Worm (Caenorhabditis elegans) whole organism, L2 larva: Measurements from ENCODE around the gene F33C8.4.

ENCODE experiments used
- ZK546.5 ChIP-seq: sonication (generic microtip); optimal IDR thresholded peaks from 2 replicates; lab custom pipeline; 2017; ENCODE audit warnings: missing biosample characterization, missing genetic modification characterization
- nhr-237 ChIP-seq: fragments of 150-350 bp; optimal IDR thresholded peaks from 2 replicates; lab custom pipeline; 2014; ENCODE audit warnings: missing biosample characterization, missing genetic modification characterization

DNA sequence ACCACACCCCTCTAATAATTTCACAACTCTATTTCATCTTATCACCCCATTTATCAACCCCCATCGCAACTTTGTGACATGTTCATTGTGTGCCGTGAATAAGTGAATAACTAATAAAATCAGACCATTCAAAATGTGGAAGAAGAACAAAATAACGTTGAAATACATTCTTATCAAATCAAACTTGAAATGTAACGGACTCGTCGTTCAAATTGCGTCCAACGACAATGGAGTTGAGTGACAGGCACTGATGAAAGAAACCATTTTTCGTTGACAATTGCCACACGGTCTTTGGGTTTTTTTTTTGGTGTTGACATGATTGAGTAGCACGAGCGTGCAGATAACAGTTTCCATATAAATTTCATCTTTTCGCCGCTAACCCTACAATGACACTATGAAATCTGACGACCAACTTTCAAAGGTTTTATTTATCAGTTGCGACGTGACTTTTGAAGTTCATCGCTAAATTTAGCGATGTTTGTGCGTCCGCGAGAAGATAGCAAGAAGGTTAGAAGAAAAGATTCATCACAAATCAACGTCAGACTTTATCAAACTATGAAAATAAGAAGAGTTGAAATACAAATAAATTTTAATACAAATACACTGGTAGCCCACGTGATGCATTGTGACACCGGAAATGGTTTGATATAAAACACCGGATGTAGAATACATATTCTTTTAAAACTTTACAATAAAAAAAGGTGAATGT is 51.5 kb downstream of the F33C8.4 start:
- TF ChIP-seq ZK546.5, result no peak
- TF ChIP-seq nhr-237 (tag; lab: Kevin White, UChicago), result no peak
